In the genomic region with DNA sequence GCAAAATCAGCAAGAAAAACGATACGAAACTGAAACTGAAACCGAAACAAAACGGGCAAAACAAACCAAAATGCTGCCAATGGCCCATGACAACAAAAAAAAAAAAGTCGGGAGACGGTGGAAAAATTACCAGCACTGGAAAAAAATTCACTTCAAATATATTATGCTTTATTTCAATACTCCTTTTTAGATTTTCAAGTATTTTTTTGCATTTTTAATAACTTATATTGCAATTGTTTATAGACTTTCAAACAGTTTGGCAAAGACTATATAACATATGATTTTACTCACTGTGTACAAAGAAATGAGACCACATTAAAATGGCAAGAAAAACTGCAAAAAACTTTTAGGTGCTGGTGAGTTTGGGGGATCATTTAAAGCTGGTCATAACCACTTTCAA, we compare ENCODE assay signal across 2 fruit fly cellular contexts.
TF ChIP-seq lines count a peak whose summit lies in the region.

No protein-coding gene starts in this region.

TF ChIP-seq in whole organism, adult, 20 proteins besides CTCF, POLR2A, EP300 and RAD21:
- TF ChIP-seq cnc (optimal IDR thresholded peaks at IDR 0.05; lab: Kevin White, UChicago): no peak
- TF ChIP-seq kay (GFP tag; lab: Kevin White, UChicago; ENCODE audit: borderline replicate concordance): no peak
- peak; percentile 6 for TF ChIP-seq pad (GFP tag; optimal IDR thresholded peaks at IDR 0.05; lab: Kevin White, UChicago)
- no peak for TF ChIP-seq CG12768 (GFP tag; optimal IDR thresholded peaks at IDR 0.05; lab: Kevin White, UChicago)
- peak; percentile 2 for TF ChIP-seq CG1620 (GFP tag; optimal IDR thresholded peaks at IDR 0.05; lab: Kevin White, UChicago)
- TF ChIP-seq Crg-1 (GFP tag; optimal IDR thresholded peaks at IDR 0.05; lab: Kevin White, UChicago): no peak
- peak; percentile 83 for TF ChIP-seq tj (GFP tag; optimal IDR thresholded peaks at IDR 0.05; lab: Kevin White, UChicago)
- no peak for TF ChIP-seq Clk (GFP tag; optimal IDR thresholded peaks at IDR 0.05; lab: Kevin White, UChicago)
- no peak for TF ChIP-seq CG33017 (tag; optimal IDR thresholded peaks at IDR 0.05; lab: Kevin White, UChicago)
- TF ChIP-seq CG7045 (GFP tag; optimal IDR thresholded peaks at IDR 0.05; lab: Kevin White, UChicago): no peak
- peak; percentile 21 for TF ChIP-seq CG7101 (tag; optimal IDR thresholded peaks at IDR 0.05; lab: Kevin White, UChicago)
- no peak for TF ChIP-seq Hr96 (GFP tag; optimal IDR thresholded peaks at IDR 0.05; lab: Kevin White, UChicago)
- TF ChIP-seq Mnt (GFP tag; optimal IDR thresholded peaks at IDR 0.05; lab: Kevin White, UChicago): no peak
- peak; percentile 59 for TF ChIP-seq CG14711 (tag; optimal IDR thresholded peaks at IDR 0.05; lab: Kevin White, UChicago)
- no peak for TF ChIP-seq ovo (GFP tag; optimal IDR thresholded peaks at IDR 0.05; lab: Kevin White, UChicago)
- TF ChIP-seq cic (GFP tag; optimal IDR thresholded peaks at IDR 0.05; lab: Kevin White, UChicago): no peak
- no peak for TF ChIP-seq CG11617 (GFP tag; optimal IDR thresholded peaks at IDR 0.05; lab: Kevin White, UChicago)
- no peak for TF ChIP-seq CG5204 (GFP tag; optimal IDR thresholded peaks at IDR 0.05; lab: Kevin White, UChicago)
- peak; percentile 87 for TF ChIP-seq bab1 (GFP tag; optimal IDR thresholded peaks at IDR 0.05; lab: Kevin White, UChicago)
- TF ChIP-seq toe (GFP tag; optimal IDR thresholded peaks at IDR 0.05; lab: Kevin White, UChicago): no peak

TF ChIP-seq in whole organism, prepupa, 60 proteins besides CTCF, POLR2A, EP300 and RAD21:
- TF ChIP-seq CG3032 (tag; optimal IDR thresholded peaks at IDR 0.05; lab: Kevin White, UChicago) (no peak), Hr39 (GFP tag; optimal IDR thresholded peaks at IDR 0.05; lab: Kevin White, UChicago) (no peak), salr (GFP tag; optimal IDR thresholded peaks at IDR 0.05; lab: Kevin White, UChicago) (no peak), Hr4 (GFP tag; optimal IDR thresholded peaks at IDR 0.05; lab: Kevin White, UChicago) (peak; percentile 2), Sox14 (GFP tag; optimal IDR thresholded peaks at IDR 0.05; lab: Kevin White, UChicago) (no peak), Hr38 (GFP tag; optimal IDR thresholded peaks at IDR 0.05; lab: Kevin White, UChicago) (no peak), Lpt (GFP tag; optimal IDR thresholded peaks at IDR 0.05; lab: Kevin White, UChicago) (no peak), net (GFP tag; optimal IDR thresholded peaks at IDR 0.05; lab: Kevin White, UChicago) (no peak), Eip78C (GFP tag; lab: Kevin White, UChicago) (peak; percentile 62), esn (GFP tag; optimal IDR thresholded peaks at IDR 0.05; lab: Kevin White, UChicago) (no peak), eg (GFP tag; IDR thresholded peaks at IDR 0.05; lab: Robert Waterston, UW) (0 out of 3 replicates have a peak, but pooled peaks have one; percentile 34), CG34406 (GFP tag; optimal IDR thresholded peaks at IDR 0.05; lab: Kevin White, UChicago) (no peak), fd85E (GFP tag; optimal IDR thresholded peaks at IDR 0.05; lab: Kevin White, UChicago) (no peak), Ets96B (tag; optimal IDR thresholded peaks at IDR 0.05; lab: Kevin White, UChicago) (no peak), CG8632 (GFP tag; optimal IDR thresholded peaks at IDR 0.05; lab: Kevin White, UChicago) (no peak), achi (GFP tag; optimal IDR thresholded peaks at IDR 0.05; lab: Kevin White, UChicago) (no peak), CG11902 (GFP tag; optimal IDR thresholded peaks at IDR 0.05; lab: Kevin White, UChicago) (no peak), pdm3 (GFP tag; optimal IDR thresholded peaks at IDR 0.05; lab: Kevin White, UChicago) (no peak), Gug (GFP tag; IDR thresholded peaks at IDR 0.05; lab: Robert Waterston, UW) (no peak), svp (GFP tag; lab: Kevin White, UChicago) (peak; percentile 29), Sox102F (GFP tag; optimal IDR thresholded peaks at IDR 0.05; lab: Kevin White, UChicago) (no peak), CG15336 (GFP tag; IDR thresholded peaks at IDR 0.05; lab: Robert Waterston, UW) (no peak), Eip75B (GFP tag; optimal IDR thresholded peaks at IDR 0.05; lab: Kevin White, UChicago) (no peak), Blimp-1 (GFP tag; optimal IDR thresholded peaks at IDR 0.05; lab: Kevin White, UChicago) (no peak)
